Worm (Caenorhabditis elegans) whole organism, early embryonic: ENCODE results near the gene sdz-9.

Experiments
- F13C5.2 ChIP-seq: sonication (generic microtip); optimal IDR thresholded peaks from 2 replicates; lab custom pipeline; 2017; ENCODE audit warnings: mild to moderate bottlenecking, missing genetic modification characterization, inconsistent platforms, missing compliant biosample characterization
- aly-1 ChIP-seq: sonication (generic microtip); optimal IDR thresholded peaks from 2 replicates; lab custom pipeline; 2016; ENCODE audit warnings: missing genetic modification characterization, missing compliant biosample characterization
- ama-1 ChIP-seq: fragments of 150-350 bp; optimal IDR thresholded peaks from 2 replicates; lab custom pipeline; 2014
- ceh-13 ChIP-seq: fragments of 200-800 bp; sonication (Bioruptor generic); optimal IDR thresholded peaks from 2 replicates; lab custom pipeline; 2018; ENCODE audit warnings: mild to moderate bottlenecking, missing genetic modification characterization, missing compliant biosample characterization
- ets-7 ChIP-seq: sonication (generic microtip); optimal IDR thresholded peaks from 2 replicates; lab custom pipeline; 2016; ENCODE audit warnings: missing genotype, missing genetic modification characterization, missing compliant biosample characterization
- flt-1 ChIP-seq: fragments of 200-800 bp; sonication (Bioruptor generic); IDR thresholded peaks from 2 replicates; pipeline ENCODE4 v1.3.6; 2022; ENCODE audit warnings: missing genetic modification characterization, missing compliant biosample characterization
- hmbx-1 ChIP-seq: sonication (generic microtip); optimal IDR thresholded peaks from 2 replicates; lab custom pipeline; 2016; ENCODE audit warnings: mild to moderate bottlenecking, missing genetic modification characterization, missing compliant biosample characterization
- hmg-4 ChIP-seq: fragments of 200-800 bp; sonication (Bioruptor generic); optimal IDR thresholded peaks from 2 replicates; lab custom pipeline; 2018; ENCODE audit warnings: mild to moderate bottlenecking, missing genetic modification characterization, missing compliant biosample characterization
- pes-1 ChIP-seq: fragments of 200-800 bp; sonication (Bioruptor generic); IDR thresholded peaks from 2 replicates; pipeline ENCODE4 v1.3.6; 2022; ENCODE audit warnings: missing genetic modification reagents, missing genetic modification characterization, missing compliant biosample characterization
- sea-1 ChIP-seq: fragments of 200-800 bp; sonication (Bioruptor generic); conservative IDR thresholded peaks from 2 replicates; pipeline ENCODE4 v1.3.6; 2022; ENCODE audit warnings: missing genetic modification characterization, missing compliant biosample characterization
- tbx-11 ChIP-seq: fragments of 200-800 bp; sonication (Bioruptor generic); IDR thresholded peaks from 2 replicates; pipeline ENCODE4 v1.3.6; 2022; ENCODE audit warnings: missing genetic modification characterization, missing compliant biosample characterization
- tbx-37 ChIP-seq: fragments of 200-800 bp; sonication (Bioruptor generic); conservative IDR thresholded peaks from 2 replicates; pipeline ENCODE4 v1.3.6; 2022; ENCODE audit warnings: missing genetic modification reagents, missing genetic modification characterization, missing compliant biosample characterization

ce11 chrII:2787849-2788248 is 14.4 kb upstream of the sdz-9 start:
- no peak for TF ChIP-seq ama-1 (lab: Kevin White, UChicago)
- no peak for TF ChIP-seq sea-1 (GFP tag; lab: Robert Waterston, UW)
- TF ChIP-seq aly-1 (tag; lab: Kevin White, UChicago), result no peak
- TF ChIP-seq hmg-4 (GFP tag; lab: Kevin White, UChicago), result no peak
- no peak for TF ChIP-seq tbx-11
- TF ChIP-seq pes-1 (GFP tag; lab: Robert Waterston, UW), result no peak
- no peak for TF ChIP-seq ceh-13 (GFP tag; lab: Kevin White, UChicago)
- TF ChIP-seq flt-1 (GFP tag; lab: Robert Waterston, UW), result no peak
- no peak for TF ChIP-seq F13C5.2
- TF ChIP-seq ets-7 (tag; lab: Kevin White, UChicago), result no peak
- no peak for TF ChIP-seq tbx-37 (GFP tag; lab: Robert Waterston, UW)
- no peak for TF ChIP-seq hmbx-1 (tag; lab: Kevin White, UChicago)
